Fruit fly (Drosophila melanogaster) whole organism, pupa: ENCODE measurements around the gene mkg-p.

Experiments used
- CG10348 ChIP-seq: fragments of 200-800 bp; sonication (Bioruptor generic); IDR thresholded peaks from 2 replicates; pipeline ENCODE4 v1.3.6; 2022; ENCODE audit warnings: missing biosample characterization, missing genetic modification characterization
- CG12605 ChIP-seq: fragments of 200-800 bp; sonication (Bioruptor generic); IDR thresholded peaks from 2 replicates; pipeline ENCODE4 v1.3.6; 2022; ENCODE audit warnings: missing biosample characterization, missing genetic modification characterization
- CG13204 ChIP-seq: fragments of 200-800 bp; sonication (Bioruptor generic); optimal IDR thresholded peaks from 2 replicates; lab custom pipeline; 2018; ENCODE audit warnings: missing biosample characterization, mild to moderate bottlenecking, missing genetic modification characterization, moderate library complexity
- CG14655 ChIP-seq: fragments of 200-800 bp; sonication (Bioruptor generic); optimal IDR thresholded peaks from 3 replicates; lab custom pipeline; 2017; ENCODE audit warnings: mild to moderate bottlenecking, missing biosample characterization, missing genetic modification reagents, missing genetic modification characterization
- CG15710 ChIP-seq: fragments of 200-800 bp; sonication (Bioruptor generic); optimal IDR thresholded peaks from 2 replicates; lab custom pipeline; 2018; ENCODE audit warnings: missing biosample characterization, mild to moderate bottlenecking, missing genetic modification characterization, moderate library complexity
- CG17806 ChIP-seq: fragments of 200-800 bp; sonication (Bioruptor generic); optimal IDR thresholded peaks from 2 replicates; lab custom pipeline; 2018; ENCODE audit warnings: missing biosample characterization, mild to moderate bottlenecking, missing genetic modification characterization, moderate library complexity
- CG32121 ChIP-seq: fragments of 200-800 bp; sonication (Bioruptor generic); IDR thresholded peaks from 2 replicates; pipeline ENCODE4 v1.3.6; 2022; ENCODE audit warnings: missing biosample characterization, missing genetic modification characterization
- CG34367 ChIP-seq: fragments of 200-800 bp; sonication (Bioruptor generic); optimal IDR thresholded peaks from 2 replicates; lab custom pipeline; 2018; ENCODE audit warnings: missing biosample characterization, mild to moderate bottlenecking, missing genetic modification characterization
- CG4496 ChIP-seq: fragments of 200-800 bp; sonication (Bioruptor generic); IDR thresholded peaks from 3 replicates; pipeline ENCODE4 v1.3.6; 2022; ENCODE audit warnings: missing biosample characterization, missing genetic modification characterization
- CG8159 ChIP-seq: fragments of 200-800 bp; sonication (Bioruptor generic); optimal IDR thresholded peaks from 3 replicates; lab custom pipeline; 2018; ENCODE audit warnings: missing biosample characterization, mild to moderate bottlenecking, missing genetic modification characterization, moderate library complexity
- CG8301 ChIP-seq: fragments of 200-800 bp; sonication (Bioruptor generic); optimal IDR thresholded peaks from 2 replicates; lab custom pipeline; 2018; ENCODE audit warnings: missing biosample characterization, mild to moderate bottlenecking, missing genetic modification characterization
- CG9948 ChIP-seq: fragments of 200-800 bp; sonication (Bioruptor generic); optimal IDR thresholded peaks from 2 replicates; lab custom pipeline; 2018; ENCODE audit warnings: missing biosample characterization, mild to moderate bottlenecking, missing genetic modification characterization, moderate library complexity
- D1 ChIP-seq: fragments of 200-800 bp; sonication (Bioruptor generic); optimal IDR thresholded peaks from 2 replicates; lab custom pipeline; 2018; ENCODE audit warnings: missing biosample characterization, mild to moderate bottlenecking, missing genetic modification characterization, moderate library complexity
- EcR ChIP-seq: fragments of 200-800 bp; sonication (Bioruptor generic); optimal IDR thresholded peaks from 3 replicates; lab custom pipeline; 2019; ENCODE audit warnings: missing biosample characterization, missing genetic modification characterization, mild to moderate bottlenecking, moderate library complexity, missing genetic modification reagents
- Ets98B ChIP-seq: fragments of 200-800 bp; sonication (Bioruptor generic); IDR thresholded peaks from 2 replicates; pipeline ENCODE4 v1.3.6; 2022; ENCODE audit warnings: missing biosample characterization, missing genetic modification characterization
- Pif1A ChIP-seq: fragments of 200-800 bp; sonication (Bioruptor generic); optimal IDR thresholded peaks from 3 replicates; lab custom pipeline; 2016; ENCODE audit warnings: missing biosample characterization, missing genetic modification characterization
- Pif1B ChIP-seq: fragments of 200-800 bp; sonication (Bioruptor generic); optimal IDR thresholded peaks from 3 replicates; lab custom pipeline; 2016; ENCODE audit warnings: missing biosample characterization, missing genetic modification characterization
- Snoo ChIP-seq: fragments of 200-800 bp; sonication (Bioruptor generic); optimal IDR thresholded peaks from 3 replicates; lab custom pipeline; 2017; ENCODE audit warnings: missing biosample characterization, mild to moderate bottlenecking, missing genetic modification characterization, inconsistent platforms
- fd96Ca ChIP-seq: fragments of 200-800 bp; sonication (Bioruptor generic); IDR thresholded peaks from 3 replicates; pipeline ENCODE4 v1.3.6; 2022; ENCODE audit warnings: missing biosample characterization, missing genetic modification characterization
- gl ChIP-seq: fragments of 200-800 bp; sonication (Bioruptor generic); optimal IDR thresholded peaks from 2 replicates; lab custom pipeline; 2018; ENCODE audit warnings: missing biosample characterization, mild to moderate bottlenecking, missing genetic modification characterization
- rn ChIP-seq: fragments of 200-800 bp; sonication (Bioruptor generic); IDR thresholded peaks from 2 replicates; pipeline ENCODE4 v1.3.6; 2022; ENCODE audit warnings: missing biosample characterization, missing genetic modification characterization

Gene mkg-p

dm6 chr3L:8395630-8396168 is 9.4 kb downstream of the mkg-p start, which contains the start of gene CG7120:
Gene CG7120 (plus strand): TSS chr3L:8396000.
- TF ChIP-seq gl (tag; lab: Kevin White, UChicago) (no peak), CG8301 (tag; lab: Kevin White, UChicago) (peak; percentile 60), CG8159 (peak; percentile 53), fd96Ca (GFP tag; lab: Robert Waterston, UW) (peak; percentile 43; the same call in 1 of the 3 replicates), CG4496 (GFP tag; lab: Robert Waterston, UW) (peak; percentile 29; the same call in 1 of the 3 replicates), CG14655 (GFP tag; lab: Kevin White, UChicago) (peak; percentile 64), CG15710 (tag; lab: Kevin White, UChicago) (no peak), CG9948 (peak; percentile 31), Pif1B (GFP tag; lab: Kevin White, UChicago) (peak; percentile 32), Snoo (tag; lab: Kevin White, UChicago) (no peak), EcR (no peak), D1 (tag; lab: Kevin White, UChicago) (no peak), CG34367 (tag; lab: Kevin White, UChicago) (peak; percentile 26), rn (no peak), Pif1A (peak; percentile 32), CG13204 (GFP tag; lab: Kevin White, UChicago) (no peak), CG32121 (GFP tag; lab: Robert Waterston, UW) (no peak), Ets98B (GFP tag; lab: Robert Waterston, UW) (0 out of 2 replicates have a peak, but pooled peaks have one; percentile 5), CG17806 (no peak)
- TF ChIP-seq, all 21 proteins: peak for 10

DNA sequence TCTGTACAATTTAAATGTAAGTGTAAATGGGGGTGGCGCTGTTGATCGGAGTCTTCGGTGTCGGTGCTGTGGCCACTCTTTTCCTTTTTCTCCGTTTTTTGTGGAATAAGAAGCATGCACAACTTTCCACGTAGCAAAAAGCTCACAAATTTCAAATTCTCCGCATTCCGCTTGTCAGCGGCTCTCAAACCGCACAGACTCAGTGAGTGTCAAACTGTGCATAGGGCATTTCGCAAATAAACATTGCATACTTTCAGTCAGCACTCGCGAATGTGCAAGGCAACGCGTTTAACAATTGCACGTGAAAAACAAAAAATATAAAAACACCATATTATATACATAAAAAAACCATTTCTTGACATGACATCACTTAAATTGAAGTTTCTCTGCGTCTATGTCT is 10.1 kb downstream of the mkg-p start:
- TF ChIP-seq Pif1A (no peak), CG32121 (GFP tag; lab: Robert Waterston, UW) (0 out of 2 replicates have a peak, but pooled peaks have one; percentile 15), rn (no peak), Ets98B (GFP tag; lab: Robert Waterston, UW) (peak; percentile 27; the same call in 1 of the 2 replicates), D1 (tag; lab: Kevin White, UChicago) (peak; percentile 79)

- no peak for TF ChIP-seq D1 (tag; lab: Kevin White, UChicago)
- TF ChIP-seq Snoo (tag; lab: Kevin White, UChicago), result no peak
- TF ChIP-seq CG10348 (GFP tag; lab: Robert Waterston, UW), result no peak
- TF ChIP-seq Ets98B (GFP tag; lab: Robert Waterston, UW), result no peak
- TF ChIP-seq CG15710 (tag; lab: Kevin White, UChicago), result no peak
- TF ChIP-seq CG13204 (GFP tag; lab: Kevin White, UChicago), result no peak
- no peak for TF ChIP-seq rn
- TF ChIP-seq CG4496 (GFP tag; lab: Robert Waterston, UW), result no peak
- no peak for TF ChIP-seq CG34367 (tag; lab: Kevin White, UChicago)
- TF ChIP-seq Pif1B (GFP tag; lab: Kevin White, UChicago), result no peak
- no peak for TF ChIP-seq CG17806
- no peak for TF ChIP-seq CG9948
- TF ChIP-seq CG32121 (GFP tag; lab: Robert Waterston, UW), result no peak
- TF ChIP-seq Pif1A, result no peak
- TF ChIP-seq CG8301 (tag; lab: Kevin White, UChicago), result no peak
- no peak for TF ChIP-seq CG12605 (GFP tag; lab: Robert Waterston, UW)
These were observed 10.9 kb downstream of the mkg-p start for dm6 chr3L:8394132-8394531.

dm6 chr3L:8393549-8393948 is 11.5 kb downstream of the mkg-p start, which contains the start of gene Jon66Cii:
Gene Jon66Cii (minus strand): TSS chr3L:8393649.
- TF ChIP-seq CG4496 (GFP tag; lab: Robert Waterston, UW) (no peak), CG8301 (tag; lab: Kevin White, UChicago) (no peak), CG8159 (no peak), gl (tag; lab: Kevin White, UChicago) (no peak), CG15710 (tag; lab: Kevin White, UChicago) (no peak), CG17806 (no peak), Pif1B (GFP tag; lab: Kevin White, UChicago) (no peak), CG32121 (GFP tag; lab: Robert Waterston, UW) (no peak), rn (no peak), Ets98B (GFP tag; lab: Robert Waterston, UW) (no peak), Snoo (tag; lab: Kevin White, UChicago) (no peak), EcR (no peak), CG9948 (no peak), fd96Ca (GFP tag; lab: Robert Waterston, UW) (no peak)

dm6 chr3L:8391240-8391639 is 13.8 kb downstream of the mkg-p start, which contains the start of gene Jon66Ci:
Gene Jon66Ci (plus strand): TSS chr3L:8391540.
- TF ChIP-seq CG8301 (tag; lab: Kevin White, UChicago), result no peak
- TF ChIP-seq fd96Ca (GFP tag; lab: Robert Waterston, UW), result no peak
- TF ChIP-seq CG14655 (GFP tag; lab: Kevin White, UChicago), result no peak
- no peak for TF ChIP-seq CG34367 (tag; lab: Kevin White, UChicago)
- TF ChIP-seq Pif1B (GFP tag; lab: Kevin White, UChicago), result no peak
- TF ChIP-seq CG12605 (GFP tag; lab: Robert Waterston, UW), result no peak
- TF ChIP-seq CG17806, result no peak
- TF ChIP-seq CG8159, result no peak
- TF ChIP-seq CG13204 (GFP tag; lab: Kevin White, UChicago), result no peak
- no peak for TF ChIP-seq CG32121 (GFP tag; lab: Robert Waterston, UW)
- TF ChIP-seq, all 21 proteins: peak for 0

- TF ChIP-seq CG13204 (GFP tag; lab: Kevin White, UChicago), result peak; percentile 54
- TF ChIP-seq CG32121 (GFP tag; lab: Robert Waterston, UW), result peak; percentile 13; the same call in 1 of the 2 replicates
- no peak for TF ChIP-seq CG10348 (GFP tag; lab: Robert Waterston, UW)
- TF ChIP-seq CG12605 (GFP tag; lab: Robert Waterston, UW), result peak; percentile 63; the same call in 1 of the 2 replicates
- peak; percentile 79 for TF ChIP-seq CG17806
- TF ChIP-seq gl (tag; lab: Kevin White, UChicago), result peak; percentile 44
- TF ChIP-seq CG4496 (GFP tag; lab: Robert Waterston, UW), result peak; percentile 41; the same call in 2 of the 3 replicates
- TF ChIP-seq CG34367 (tag; lab: Kevin White, UChicago), result peak; percentile 81
- TF ChIP-seq fd96Ca (GFP tag; lab: Robert Waterston, UW), result peak; percentile 79
- TF ChIP-seq Pif1A, result peak; percentile 86
- peak; percentile 69 for TF ChIP-seq D1 (tag; lab: Kevin White, UChicago)
- peak; percentile 64 for TF ChIP-seq Ets98B (GFP tag; lab: Robert Waterston, UW)
- peak; percentile 90 for TF ChIP-seq CG8159
- TF ChIP-seq Snoo (tag; lab: Kevin White, UChicago), result peak; percentile 67
- TF ChIP-seq CG14655 (GFP tag; lab: Kevin White, UChicago), result peak; percentile 93
- TF ChIP-seq Pif1B (GFP tag; lab: Kevin White, UChicago), result peak; percentile 85
- peak; percentile 91 for TF ChIP-seq CG8301 (tag; lab: Kevin White, UChicago)
- peak; percentile 86 for TF ChIP-seq CG9948
- no peak for TF ChIP-seq rn
- no peak for TF ChIP-seq EcR
- peak; percentile 86 for TF ChIP-seq CG15710 (tag; lab: Kevin White, UChicago)
These were observed 20.0 kb downstream of the mkg-p start for dm6 chr3L:8385055-8385454.
